Worm (Caenorhabditis elegans) whole organism, midembryonic: Measurements from ENCODE around the gene ect-2.

Experiments
- cog-1 ChIP-seq: sonication (generic microtip); optimal IDR thresholded peaks from 2 replicates; lab custom pipeline; 2016; ENCODE audit warnings: missing genetic modification characterization, missing compliant biosample characterization
- ztf-23 ChIP-seq: fragments of 200-800 bp; sonication (Bioruptor generic); IDR thresholded peaks from 2 replicates; pipeline ENCODE4 v1.3.6; 2022; ENCODE audit warnings: missing genetic modification reagents, missing genetic modification characterization, missing compliant biosample characterization

- TF ChIP-seq cog-1 (tag; lab: Kevin White, UChicago) = no peak
- no peak for TF ChIP-seq ztf-23 (GFP tag; lab: Robert Waterston, UW)
These were observed 21.1 kb upstream of the ect-2 start for ce11 chrII:10804907-10805306.
